Fruit fly (Drosophila melanogaster) whole organism, embryonic: ENCODE results near the gene scny.

ENCODE experiments used
- CG10147 ChIP-seq: fragments of 200-800 bp; sonication (Bioruptor generic); optimal IDR thresholded peaks from 2 replicates; lab custom pipeline; 2019; ENCODE audit warnings: missing biosample characterization, mild to moderate bottlenecking, missing genetic modification characterization, moderate library complexity
- CG15011 ChIP-seq: fragments of 200-800 bp; sonication (Bioruptor generic); optimal IDR thresholded peaks from 3 replicates; lab custom pipeline; 2018; ENCODE audit warnings: missing biosample characterization, mild to moderate bottlenecking, missing genetic modification characterization
- CG16813 ChIP-seq: fragments of 200-800 bp; sonication (Bioruptor generic); IDR thresholded peaks from 3 replicates; pipeline ENCODE4 v1.3.6; 2022; ENCODE audit warnings: missing biosample characterization, missing genetic modification characterization; ENCODE audit not compliant: partially characterized antibody
- CG2889 ChIP-seq: fragments of 200-800 bp; sonication (Bioruptor generic); IDR thresholded peaks from 3 replicates; pipeline ENCODE4 v1.3.6; 2022; ENCODE audit warnings: missing biosample characterization, missing genetic modification characterization
- CG5953 ChIP-seq: fragments of 200-800 bp; sonication (Bioruptor generic); IDR thresholded peaks from 2 replicates; pipeline ENCODE4 v1.3.6; 2022; ENCODE audit warnings: missing biosample characterization, missing genetic modification characterization
- H15 ChIP-seq: fragments of 200-800 bp; sonication (Bioruptor generic); IDR thresholded peaks from 3 replicates; pipeline ENCODE4 v1.3.6; 2022; ENCODE audit warnings: missing biosample characterization, missing genetic modification characterization
- NC2α ChIP-seq: fragments of 200-800 bp; sonication (Bioruptor generic); optimal IDR thresholded peaks from 2 replicates; lab custom pipeline; 2016; ENCODE audit warnings: missing biosample characterization, missing genetic modification characterization
- Scr ChIP-seq: fragments of 200-800 bp; sonication (Bioruptor generic); IDR thresholded peaks from 2 replicates; pipeline ENCODE4 v1.3.6; 2022; ENCODE audit warnings: missing biosample characterization, missing genetic modification characterization; ENCODE audit not compliant: partially characterized antibody
- Sry-δ ChIP-seq: fragments of 200-800 bp; sonication (Bioruptor generic); optimal IDR thresholded peaks from 2 replicates; lab custom pipeline; 2016; ENCODE audit warnings: missing biosample characterization, missing genetic modification characterization
- lola ChIP-seq, 3 experiments: fragments of >200 bp in 2 of 3; fragments of 200-800 bp in 1 of 3; sonication (Bioruptor generic) in 1 of 3; optimal IDR thresholded peaks; 2 replicates each; lab custom pipeline; 2017 to 2019; ENCODE audit warnings: missing biosample characterization in 3 of 3, missing genetic modification characterization in 3 of 3, mild to moderate bottlenecking in 1 of 3, moderate library complexity in 1 of 3

dm6 chr3L:5770817-5771425 lies 2.1 kb downstream of the scny start:
- TF ChIP-seq NC2α (GFP tag; lab: Kevin White, UChicago) = peak; percentile 63
- peak in 1 of 3 experiments; percentile 82 for TF ChIP-seq lola (GFP tag; optimal IDR thresholded peaks at IDR 0.05; lab: Kevin White, UChicago)
- peak; percentile 63 for TF ChIP-seq Sry-δ
- TF ChIP-seq H15 = no peak
- no peak for TF ChIP-seq CG16813 (GFP tag; lab: Robert Waterston, UW)
- peak; percentile 31; the same call in 1 of the 2 replicates for TF ChIP-seq CG5953 (GFP tag; lab: Robert Waterston, UW)
- no peak for TF ChIP-seq CG15011 (GFP tag; lab: Kevin White, UChicago)
- TF ChIP-seq Scr (GFP tag; lab: Robert Waterston, UW) = no peak
- TF ChIP-seq CG2889 (GFP tag; lab: Robert Waterston, UW) = peak; percentile 46; the same call in 1 of the 3 replicates
- TF ChIP-seq CG10147 = peak; percentile 86
